Worm (Caenorhabditis elegans): ENCODE measurements around the gene pkg-2.

- no peak for TF ChIP-seq nhr-11 (tag; optimal IDR thresholded peaks at IDR 0.05)
- TF ChIP-seq aly-2 (tag; optimal IDR thresholded peaks at IDR 0.05): no peak
- no peak for TF ChIP-seq lsy-2 (tag; optimal IDR thresholded peaks at IDR 0.05)
- TF ChIP-seq ama-1 (optimal IDR thresholded peaks at IDR 0.05): no peak
- no peak for TF ChIP-seq pqm-1 (tag; optimal IDR thresholded peaks at IDR 0.05)
- no peak for TF ChIP-seq fkh-10 (GFP tag; optimal IDR thresholded peaks at IDR 0.05)
- no peak for TF ChIP-seq tbx-2 (tag; optimal IDR thresholded peaks at IDR 0.05)
- TF ChIP-seq unc-62 (GFP tag; optimal IDR thresholded peaks at IDR 0.05): no peak
- TF ChIP-seq blmp-1 (tag; optimal IDR thresholded peaks at IDR 0.05): no peak
These were observed 745 bp upstream of the pkg-2 start for ce11 chrIV:8519949-8520348.

All from whole organism, L1 larva.